Worm (Caenorhabditis elegans) whole organism, young adult: ENCODE results near the gene ZK1290.5.
A peak's percentile ranks its signal among the peaks of the same experiment; 100 is the strongest.

Experiments used
- B0019.2 ChIP-seq: fragments of 200-800 bp; sonication (Bioruptor generic); conservative IDR thresholded peaks from 2 replicates; pipeline ENCODE4 v1.3.6; 2022; ENCODE audit warnings: missing genetic modification reagents, missing genetic modification characterization, missing compliant biosample characterization
- B0261.1 ChIP-seq: sonication (generic microtip); optimal IDR thresholded peaks from 2 replicates; lab custom pipeline; 2016; ENCODE audit warnings: mild to moderate bottlenecking, missing genetic modification characterization, moderate library complexity, missing compliant biosample characterization
- C06A6.2 ChIP-seq: fragments of 200-800 bp; sonication (Bioruptor generic); conservative IDR thresholded peaks from 2 replicates; pipeline ENCODE4 v1.3.6; 2022; ENCODE audit warnings: missing genetic modification characterization, missing compliant biosample characterization
- D2030.7 ChIP-seq: fragments of 200-800 bp; sonication (Bioruptor generic); IDR thresholded peaks from 2 replicates; pipeline ENCODE4 v1.3.6; 2022; ENCODE audit warnings: missing genetic modification reagents, missing genetic modification characterization, missing compliant biosample characterization
- F10E7.11 ChIP-seq: sonication (generic microtip); optimal IDR thresholded peaks from 2 replicates; lab custom pipeline; 2017; ENCODE audit warnings: mild to moderate bottlenecking, missing genetic modification characterization, moderate library complexity, missing compliant biosample characterization
- F22D6.2 ChIP-seq: sonication (generic microtip); optimal IDR thresholded peaks from 2 replicates; lab custom pipeline; 2016; ENCODE audit warnings: mild to moderate bottlenecking, missing genetic modification characterization, missing compliant biosample characterization
- F23B12.7 ChIP-seq: sonication (generic microtip); optimal IDR thresholded peaks from 2 replicates; lab custom pipeline; 2017; ENCODE audit warnings: missing genetic modification characterization, mild to moderate bottlenecking, missing compliant biosample characterization, antibody characterized with exemption, moderate library complexity; ENCODE audit not compliant: insufficient read depth
- F33H1.4 ChIP-seq: fragments of 200-800 bp; sonication (Bioruptor generic); IDR thresholded peaks from 2 replicates; pipeline ENCODE4 v1.3.6; 2022; ENCODE audit warnings: missing genetic modification reagents, missing genetic modification characterization, missing compliant biosample characterization
- F39B2.1 ChIP-seq: fragments of 200-800 bp; sonication (Bioruptor generic); IDR thresholded peaks from 2 replicates; pipeline ENCODE4 v1.3.6; 2022; ENCODE audit warnings: missing genetic modification reagents, missing genetic modification characterization, missing compliant biosample characterization
- F57A8.1 ChIP-seq: fragments of 200-800 bp; sonication (Bioruptor generic); optimal IDR thresholded peaks from 2 replicates; lab custom pipeline; 2018; ENCODE audit warnings: mild to moderate bottlenecking, missing genetic modification characterization, moderate library complexity, missing compliant biosample characterization
- T26A5.8 ChIP-seq: sonication (generic microtip); optimal IDR thresholded peaks from 2 replicates; lab custom pipeline; 2016; ENCODE audit warnings: missing genetic modification characterization, missing compliant biosample characterization
- Y53G8AR.9 ChIP-seq: fragments of 200-800 bp; sonication (Bioruptor generic); conservative IDR thresholded peaks from 2 replicates; pipeline ENCODE4 v1.3.6; 2022; ENCODE audit warnings: missing genetic modification reagents, missing genetic modification characterization, missing compliant biosample characterization
- Y56A3A.18 ChIP-seq: fragments of 200-800 bp; sonication (Bioruptor generic); IDR thresholded peaks from 2 replicates; pipeline ENCODE4 v1.3.6; 2022; ENCODE audit warnings: missing genetic modification reagents, missing genetic modification characterization, missing compliant biosample characterization
- aptf-3 ChIP-seq: fragments of 200-800 bp; sonication (Bioruptor generic); IDR thresholded peaks from 2 replicates; pipeline ENCODE4 v1.3.6; 2022; ENCODE audit warnings: missing genetic modification characterization, missing compliant biosample characterization
- atf-7 ChIP-seq: sonication (generic microtip); optimal IDR thresholded peaks from 2 replicates; lab custom pipeline; 2017; ENCODE audit warnings: mild to moderate bottlenecking, missing genetic modification characterization, missing compliant biosample characterization
- athp-1 ChIP-seq: sonication (generic microtip); optimal IDR thresholded peaks from 2 replicates; lab custom pipeline; 2017; ENCODE audit warnings: mild to moderate bottlenecking, missing genetic modification characterization, missing compliant biosample characterization
- attf-5 ChIP-seq: fragments of 200-800 bp; sonication (Bioruptor generic); optimal IDR thresholded peaks from 2 replicates; lab custom pipeline; 2018; ENCODE audit warnings: mild to moderate bottlenecking, missing genetic modification characterization, missing compliant biosample characterization
- ccch-3 ChIP-seq: fragments of 200-800 bp; sonication (Bioruptor generic); optimal IDR thresholded peaks from 2 replicates; lab custom pipeline; 2018; ENCODE audit warnings: mild to moderate bottlenecking, missing genetic modification characterization, missing compliant biosample characterization
- cebp-2 ChIP-seq: fragments of 200-800 bp; sonication (Bioruptor generic); IDR thresholded peaks from 2 replicates; pipeline ENCODE4 v1.3.6; 2022; ENCODE audit warnings: missing genetic modification characterization, missing compliant biosample characterization
- ceh-40 ChIP-seq: fragments of 200-800 bp; sonication (Bioruptor generic); IDR thresholded peaks from 2 replicates; pipeline ENCODE4 v1.3.6; 2022; ENCODE audit warnings: missing genetic modification characterization, missing compliant biosample characterization
- ceh-58 ChIP-seq: fragments of 200-800 bp; sonication (Bioruptor generic); IDR thresholded peaks from 2 replicates; pipeline ENCODE4 v1.3.6; 2022; ENCODE audit warnings: missing genetic modification characterization, missing compliant biosample characterization
- ceh-91 ChIP-seq: fragments of 200-800 bp; sonication (Bioruptor generic); IDR thresholded peaks from 2 replicates; pipeline ENCODE4 v1.3.6; 2022; ENCODE audit warnings: missing genetic modification reagents, missing genetic modification characterization, missing compliant biosample characterization
- chd-7 ChIP-seq: sonication (generic microtip); optimal IDR thresholded peaks from 2 replicates; lab custom pipeline; 2016; ENCODE audit warnings: mild to moderate bottlenecking, missing genetic modification characterization, moderate library complexity, missing compliant biosample characterization
- dox-1 ChIP-seq: fragments of 200-800 bp; sonication (Bioruptor generic); IDR thresholded peaks from 2 replicates; pipeline ENCODE4 v1.3.6; 2022; ENCODE audit warnings: missing genetic modification reagents, missing genetic modification characterization, missing compliant biosample characterization
- ets-4 ChIP-seq: fragments of 200-800 bp; sonication (Bioruptor generic); optimal IDR thresholded peaks from 2 replicates; lab custom pipeline; 2018; ENCODE audit warnings: mild to moderate bottlenecking, missing genetic modification characterization, missing compliant biosample characterization
- him-1 ChIP-seq: sonication (generic microtip); optimal IDR thresholded peaks from 2 replicates; lab custom pipeline; 2016; ENCODE audit warnings: missing genotype, missing genetic modification reagents, missing genetic modification characterization, missing compliant biosample characterization
- hmg-1.2 ChIP-seq: fragments of 200-800 bp; sonication (Bioruptor generic); IDR thresholded peaks from 2 replicates; pipeline ENCODE4 v1.3.6; 2022; ENCODE audit warnings: missing genetic modification reagents, missing genetic modification characterization, missing compliant biosample characterization
- hmg-20 ChIP-seq: fragments of 200-800 bp; sonication (Bioruptor generic); IDR thresholded peaks from 2 replicates; pipeline ENCODE4 v1.3.6; 2022; ENCODE audit warnings: missing genetic modification reagents, missing genetic modification characterization, missing compliant biosample characterization
- hrde-1 ChIP-seq: sonication (generic microtip); optimal IDR thresholded peaks from 2 replicates; lab custom pipeline; 2016; ENCODE audit warnings: missing genetic modification characterization, mild to moderate bottlenecking, missing compliant biosample characterization, moderate library complexity, missing genotype, missing genetic modification reagents, borderline replicate concordance
- let-526 ChIP-seq: fragments of 200-800 bp; sonication (Bioruptor generic); IDR thresholded peaks from 2 replicates; pipeline ENCODE4 v1.3.6; 2022; ENCODE audit warnings: missing genetic modification reagents, missing genetic modification characterization, missing compliant biosample characterization
- lir-1 ChIP-seq: fragments of 200-800 bp; sonication (Bioruptor generic); conservative IDR thresholded peaks from 2 replicates; pipeline ENCODE4 v1.3.6; 2022; ENCODE audit warnings: missing genetic modification reagents, missing genetic modification characterization, missing compliant biosample characterization
- madf-10 ChIP-seq: sonication (generic microtip); optimal IDR thresholded peaks from 2 replicates; lab custom pipeline; 2016; ENCODE audit warnings: mild to moderate bottlenecking, missing genetic modification characterization, missing compliant biosample characterization
- mcd-1 ChIP-seq: fragments of 200-800 bp; sonication (Bioruptor generic); IDR thresholded peaks from 2 replicates; pipeline ENCODE4 v1.3.6; 2022; ENCODE audit warnings: missing genetic modification reagents, missing genetic modification characterization, missing compliant biosample characterization
- mes-4 ChIP-seq: sonication (generic microtip); optimal IDR thresholded peaks from 2 replicates; lab custom pipeline; 2016; ENCODE audit warnings: missing genotype, missing genetic modification characterization, missing compliant biosample characterization
- mxl-1 ChIP-seq: sonication (generic microtip); optimal IDR thresholded peaks from 2 replicates; lab custom pipeline; 2016; ENCODE audit warnings: missing genetic modification characterization, missing compliant biosample characterization
- nfya-1 ChIP-seq: sonication (generic microtip); optimal IDR thresholded peaks from 2 replicates; lab custom pipeline; 2017; ENCODE audit warnings: antibody characterized with exemption, missing compliant biosample characterization, missing genetic modification characterization, borderline replicate concordance; ENCODE audit not compliant: insufficient read depth
- nfyb-1 ChIP-seq: fragments of 200-800 bp; sonication (Bioruptor generic); IDR thresholded peaks from 2 replicates; pipeline ENCODE4 v1.3.6; 2022; ENCODE audit warnings: missing genetic modification reagents, missing genetic modification characterization, missing compliant biosample characterization
- nhr-179 ChIP-seq: sonication (generic microtip); optimal IDR thresholded peaks from 2 replicates; lab custom pipeline; 2016; ENCODE audit warnings: mild to moderate bottlenecking, missing genetic modification characterization, missing compliant biosample characterization
- nhr-80 ChIP-seq: sonication (generic microtip); optimal IDR thresholded peaks from 2 replicates; lab custom pipeline; 2016; ENCODE audit warnings: missing genetic modification characterization, missing compliant biosample characterization
- pbrm-1 ChIP-seq: fragments of 200-800 bp; sonication (Bioruptor generic); IDR thresholded peaks from 2 replicates; pipeline ENCODE4 v1.3.6; 2022; ENCODE audit warnings: missing genetic modification reagents, missing genetic modification characterization, missing compliant biosample characterization
- rcor-1 ChIP-seq: fragments of 200-800 bp; sonication (Bioruptor generic); IDR thresholded peaks from 2 replicates; pipeline ENCODE4 v1.3.6; 2022; ENCODE audit warnings: missing genetic modification reagents, missing genetic modification characterization, missing compliant biosample characterization
- rec-8 ChIP-seq, 2 experiments: sonication (generic microtip); optimal IDR thresholded peaks; 2 replicates each; lab custom pipeline; 2016; ENCODE audit warnings: mild to moderate bottlenecking in 2 of 2, missing genetic modification characterization in 2 of 2, missing genetic modification reagents in 2 of 2, missing genotype in 2 of 2, missing biosample characterization in 1 of 2, missing compliant biosample characterization in 1 of 2, moderate library complexity in 1 of 2
- tbp1 ChIP-seq: fragments of 200-800 bp; sonication (Bioruptor generic); optimal IDR thresholded peaks from 2 replicates; lab custom pipeline; 2018; ENCODE audit warnings: mild to moderate bottlenecking, missing genetic modification characterization, missing compliant biosample characterization
- tlf-1 ChIP-seq: fragments of 200-800 bp; sonication (Bioruptor generic); optimal IDR thresholded peaks from 2 replicates; lab custom pipeline; 2018; ENCODE audit warnings: mild to moderate bottlenecking, missing genetic modification characterization, missing compliant biosample characterization
- unc-130 ChIP-seq: sonication (generic microtip); optimal IDR thresholded peaks from 2 replicates; lab custom pipeline; 2016; ENCODE audit warnings: missing genetic modification reagents, missing genetic modification characterization, missing compliant biosample characterization
- ztf-22 ChIP-seq: fragments of 200-800 bp; sonication (Bioruptor generic); optimal IDR thresholded peaks from 2 replicates; lab custom pipeline; 2018; ENCODE audit warnings: mild to moderate bottlenecking, missing genetic modification characterization, moderate library complexity, missing compliant biosample characterization
- ztf-6 ChIP-seq: fragments of 200-800 bp; sonication (Bioruptor generic); IDR thresholded peaks from 2 replicates; pipeline ENCODE4 v1.3.6; 2022; ENCODE audit warnings: missing genetic modification reagents, missing genetic modification characterization, missing compliant biosample characterization

ZK1290.5 gene

ce11 chrII:7528210-7528609 lies 1.2 kb upstream of the ZK1290.5 start (continued):
- TF ChIP-seq nfyb-1 (GFP tag; lab: Robert Waterston, UW) (0 out of 2 replicates have a peak, but pooled peaks have one; percentile 37), athp-1 (no peak), attf-5 (GFP tag; lab: Kevin White, UChicago) (peak; percentile 46), hrde-1 (no peak), him-1 (tag; lab: Kevin White, UChicago) (no peak), B0019.2 (GFP tag; lab: Robert Waterston, UW) (no peak), hmg-1.2 (0 out of 2 replicates have a peak, but pooled peaks have one; percentile 24), ets-4 (GFP tag; lab: Kevin White, UChicago) (peak; percentile 75), ztf-6 (no peak), B0261.1 (tag; lab: Kevin White, UChicago) (no peak), D2030.7 (no peak), ceh-40 (GFP tag; lab: Robert Waterston, UW) (0 out of 2 replicates have a peak, but pooled peaks have one; percentile 32), F23B12.7 (tag; lab: Kevin White, UChicago) (no peak), F33H1.4 (no peak), tlf-1 (GFP tag; lab: Kevin White, UChicago) (peak; percentile 61), tbp1 (GFP tag; lab: Kevin White, UChicago) (no peak), ceh-58 (no peak), ccch-3 (GFP tag; lab: Kevin White, UChicago) (no peak), atf-7 (tag; lab: Kevin White, UChicago) (peak; percentile 88), nhr-179 (tag; lab: Kevin White, UChicago) (no peak), let-526 (GFP tag; lab: Robert Waterston, UW) (peak; percentile 62; the same call in 1 of the 2 replicates), chd-7 (tag; lab: Kevin White, UChicago) (peak; percentile 72), ztf-22 (GFP tag; lab: Kevin White, UChicago) (peak; percentile 28), F57A8.1 (GFP tag; lab: Kevin White, UChicago) (no peak), aptf-3 (GFP tag; lab: Robert Waterston, UW) (no peak), rcor-1 (GFP tag; lab: Robert Waterston, UW) (no peak), cebp-2 (GFP tag; lab: Robert Waterston, UW) (no peak), mes-4 (tag; lab: Kevin White, UChicago) (no peak), lir-1 (GFP tag; lab: Robert Waterston, UW) (no peak), F22D6.2 (tag; lab: Kevin White, UChicago) (peak; percentile 3)

- TF ChIP-seq mxl-1 (tag; lab: Kevin White, UChicago) (no peak), F39B2.1 (no peak), Y56A3A.18 (0 out of 2 replicates have a peak, but pooled peaks have one; percentile 64), F10E7.11 (tag; lab: Kevin White, UChicago) (no peak), hmg-1.2 (no peak), atf-7 (tag; lab: Kevin White, UChicago) (peak; percentile 4), mcd-1 (peak; percentile 44), Y53G8AR.9 (GFP tag; lab: Robert Waterston, UW) (peak; percentile 56), nhr-80 (tag; lab: Kevin White, UChicago) (no peak), pbrm-1 (peak; percentile 43; the same call in 1 of the 2 replicates), attf-5 (GFP tag; lab: Kevin White, UChicago) (no peak), ceh-91 (GFP tag; lab: Robert Waterston, UW) (no peak), madf-10 (tag; lab: Kevin White, UChicago) (no peak), T26A5.8 (tag; lab: Kevin White, UChicago) (no peak), dox-1 (0 out of 2 replicates have a peak, but pooled peaks have one; percentile 13), C06A6.2 (GFP tag; lab: Robert Waterston, UW) (peak; percentile 59; the same call in 1 of the 2 replicates), nfya-1 (no peak), hrde-1 (no peak), rec-8 (tag; optimal IDR thresholded peaks at IDR 0.05; lab: Kevin White, UChicago) (no peak), athp-1 (no peak), unc-130 (GFP tag; lab: Kevin White, UChicago) (no peak), hmg-20 (GFP tag; lab: Robert Waterston, UW) (no peak)
Measured at ce11 chrII:7530944-7531343, 1.5 kb downstream of the ZK1290.5 start, which contains the start of gene wrt-1. wrt-1 (plus strand) TSS chrII:7530996.
